Fruit fly (Drosophila melanogaster) whole organism, prepupa: ENCODE data around the gene LpR2.

ENCODE experiments used
- Blimp-1 ChIP-seq: fragments of 200-800 bp; sonication (Bioruptor generic); optimal IDR thresholded peaks from 3 replicates; lab custom pipeline; 2017; ENCODE audit warnings: missing biosample characterization, missing genetic modification characterization, mild to moderate bottlenecking, moderate library complexity, missing genetic modification reagents
- CG10631 ChIP-seq: fragments of 200-800 bp; sonication (Bioruptor generic); optimal IDR thresholded peaks from 2 replicates; lab custom pipeline; 2016; ENCODE audit warnings: missing biosample characterization, missing genetic modification characterization
- CG10669 ChIP-seq: fragments of 200-800 bp; sonication (Bioruptor generic); optimal IDR thresholded peaks from 3 replicates; lab custom pipeline; 2018; ENCODE audit warnings: missing biosample characterization, mild to moderate bottlenecking, missing genetic modification characterization, moderate library complexity
- CG11294 ChIP-seq: fragments of 200-800 bp; sonication (Bioruptor generic); IDR thresholded peaks from 2 replicates; pipeline ENCODE4 v1.3.6; 2022; ENCODE audit warnings: missing biosample characterization, missing genetic modification characterization
- CG11762 ChIP-seq: fragments of 200-800 bp; sonication (Bioruptor generic); optimal IDR thresholded peaks from 3 replicates; lab custom pipeline; 2016; ENCODE audit warnings: missing biosample characterization, missing genetic modification characterization; ENCODE audit not compliant: insufficient read depth
- CG15336 ChIP-seq: fragments of 200-800 bp; sonication (Bioruptor generic); IDR thresholded peaks from 2 replicates; pipeline ENCODE4 v1.3.6; 2022; ENCODE audit warnings: missing biosample characterization, missing genetic modification characterization
- CG1621 ChIP-seq: fragments of 200-800 bp; sonication (Bioruptor generic); optimal IDR thresholded peaks from 3 replicates; lab custom pipeline; 2018; ENCODE audit warnings: missing biosample characterization, mild to moderate bottlenecking, missing genetic modification characterization
- CG16779 ChIP-seq: fragments of 200-800 bp; sonication (Bioruptor generic); optimal IDR thresholded peaks from 3 replicates; lab custom pipeline; 2017; ENCODE audit warnings: missing biosample characterization, mild to moderate bottlenecking, missing genetic modification characterization
- CG34406 ChIP-seq: fragments of 200-800 bp; sonication (Bioruptor generic); optimal IDR thresholded peaks from 3 replicates; lab custom pipeline; 2016; ENCODE audit warnings: missing biosample characterization, missing genetic modification characterization
- CG3919 ChIP-seq: fragments of 200-800 bp; sonication (Bioruptor generic); optimal IDR thresholded peaks from 3 replicates; lab custom pipeline; 2016; ENCODE audit warnings: missing biosample characterization, missing genetic modification characterization
- CG4318 ChIP-seq: fragments of 200-800 bp; sonication (Bioruptor generic); optimal IDR thresholded peaks from 3 replicates; lab custom pipeline; 2017; ENCODE audit warnings: missing biosample characterization, mild to moderate bottlenecking, missing genetic modification characterization
- CG6163 ChIP-seq: fragments of 200-800 bp; sonication (Bioruptor generic); IDR thresholded peaks from 3 replicates; pipeline ENCODE4 v1.3.6; 2022; ENCODE audit warnings: missing biosample characterization, missing genetic modification characterization
- CG6276 ChIP-seq: fragments of 200-800 bp; sonication (Bioruptor generic); optimal IDR thresholded peaks from 2 replicates; lab custom pipeline; 2017; ENCODE audit warnings: missing biosample characterization, mild to moderate bottlenecking, missing genetic modification characterization
- CG6792 ChIP-seq: fragments of 200-800 bp; sonication (Bioruptor generic); optimal IDR thresholded peaks from 3 replicates; lab custom pipeline; 2016; ENCODE audit warnings: missing biosample characterization, missing genetic modification characterization
- CG6808 ChIP-seq: fragments of 200-800 bp; sonication (Bioruptor generic); optimal IDR thresholded peaks from 3 replicates; lab custom pipeline; 2017; ENCODE audit warnings: missing biosample characterization, missing genetic modification characterization, mild to moderate bottlenecking, moderate library complexity, missing genetic modification reagents
- CG7368 ChIP-seq: fragments of 200-800 bp; sonication (Bioruptor generic); optimal IDR thresholded peaks from 3 replicates; lab custom pipeline; 2016; ENCODE audit warnings: missing biosample characterization, missing genetic modification characterization
- CG8119 ChIP-seq: fragments of 200-800 bp; sonication (Bioruptor generic); IDR thresholded peaks from 3 replicates; pipeline ENCODE4 v1.3.6; 2022; ENCODE audit warnings: missing biosample characterization, missing genetic modification characterization
- CG8319 ChIP-seq: fragments of 200-800 bp; sonication (Bioruptor generic); optimal IDR thresholded peaks from 3 replicates; lab custom pipeline; 2016; ENCODE audit warnings: missing biosample characterization, missing genetic modification characterization
- CG8632 ChIP-seq: fragments of 200-800 bp; sonication (Bioruptor generic); optimal IDR thresholded peaks from 3 replicates; lab custom pipeline; 2016; ENCODE audit warnings: missing biosample characterization, missing genetic modification characterization
- Eip75B ChIP-seq: fragments of 200-800 bp; sonication (Bioruptor generic); optimal IDR thresholded peaks from 3 replicates; lab custom pipeline; 2016; ENCODE audit warnings: missing biosample characterization, missing genetic modification characterization
- Eip78C ChIP-seq: fragments of 200-800 bp; sonication (Bioruptor generic); peaks from one replicate; lab custom pipeline; 2016; ENCODE audit warnings: missing biosample characterization, missing genetic modification characterization
- Ets21C ChIP-seq: fragments of 200-800 bp; sonication (Bioruptor generic); optimal IDR thresholded peaks from 3 replicates; lab custom pipeline; 2016; ENCODE audit warnings: missing biosample characterization, missing genetic modification characterization
- Hr38 ChIP-seq: sonication (Bioruptor generic); optimal IDR thresholded peaks from 2 replicates; lab custom pipeline; 2016; ENCODE audit warnings: missing biosample characterization, missing genetic modification characterization
- Hr4 ChIP-seq: fragments of 200-800 bp; sonication (Bioruptor generic); optimal IDR thresholded peaks from 3 replicates; lab custom pipeline; 2016; ENCODE audit warnings: missing biosample characterization, missing genetic modification characterization
- OdsH ChIP-seq: fragments of 200-800 bp; sonication (Bioruptor generic); optimal IDR thresholded peaks from 3 replicates; lab custom pipeline; 2016; ENCODE audit warnings: missing biosample characterization, missing genetic modification characterization
- Smox ChIP-seq: fragments of 200-800 bp; sonication (Bioruptor generic); optimal IDR thresholded peaks from 3 replicates; lab custom pipeline; 2016; ENCODE audit warnings: missing biosample characterization, missing genetic modification characterization
- Sox102F ChIP-seq: fragments of 200-800 bp; sonication (Bioruptor generic); optimal IDR thresholded peaks from 2 replicates; lab custom pipeline; 2016; ENCODE audit warnings: missing biosample characterization, mild to moderate bottlenecking, missing genetic modification characterization
- Sox15 ChIP-seq: fragments of 200-800 bp; sonication (Bioruptor generic); optimal IDR thresholded peaks from 3 replicates; lab custom pipeline; 2016; ENCODE audit warnings: missing biosample characterization, missing genetic modification characterization
- dac ChIP-seq: fragments of 200-800 bp; sonication (Bioruptor generic); optimal IDR thresholded peaks from 2 replicates; lab custom pipeline; 2017; ENCODE audit warnings: missing biosample characterization, mild to moderate bottlenecking, missing genetic modification characterization
- dsx ChIP-seq: fragments of 200-800 bp; optimal IDR thresholded peaks from 3 replicates; lab custom pipeline; 2019; ENCODE audit warnings: missing biosample characterization, mild to moderate bottlenecking, missing genetic modification characterization, moderate library complexity; ENCODE audit not compliant: poor library complexity, severe bottlenecking
- eg ChIP-seq: fragments of 200-800 bp; sonication (Bioruptor generic); IDR thresholded peaks from 3 replicates; pipeline ENCODE4 v1.3.6; 2022; ENCODE audit warnings: missing biosample characterization, missing genetic modification characterization
- esn ChIP-seq: fragments of 200-800 bp; sonication (Bioruptor generic); optimal IDR thresholded peaks from 2 replicates; lab custom pipeline; 2016; ENCODE audit warnings: missing biosample characterization, mild to moderate bottlenecking, missing genetic modification characterization, moderate library complexity
- fd85E ChIP-seq: fragments of 200-800 bp; sonication (Bioruptor generic); optimal IDR thresholded peaks from 3 replicates; lab custom pipeline; 2016; ENCODE audit warnings: missing biosample characterization, missing genetic modification characterization
- lz ChIP-seq: fragments of 200-800 bp; sonication (Bioruptor generic); optimal IDR thresholded peaks from 3 replicates; lab custom pipeline; 2016; ENCODE audit warnings: missing biosample characterization, missing genetic modification characterization
- net ChIP-seq: fragments of 200-800 bp; sonication (Bioruptor generic); optimal IDR thresholded peaks from 3 replicates; lab custom pipeline; 2016; ENCODE audit warnings: missing biosample characterization, missing genetic modification characterization
- pdm3 ChIP-seq: fragments of 200-800 bp; sonication (Bioruptor generic); optimal IDR thresholded peaks from 3 replicates; lab custom pipeline; 2016; ENCODE audit warnings: missing biosample characterization, missing genetic modification characterization
- salr ChIP-seq, 2 experiments: fragments of 200-800 bp; sonication (Bioruptor generic); optimal IDR thresholded peaks; 3 replicates each; lab custom pipeline; 2016 to 2018; ENCODE audit warnings: missing biosample characterization in 2 of 2, missing genetic modification characterization in 2 of 2, mild to moderate bottlenecking in 1 of 2
- ss ChIP-seq, 2 experiments: fragments of 200-800 bp; sonication (Bioruptor generic); optimal IDR thresholded peaks; 2 replicates in 1 of 2; 3 replicates in 1 of 2; lab custom pipeline; 2017 to 2018; ENCODE audit warnings: mild to moderate bottlenecking in 2 of 2, missing biosample characterization in 2 of 2, missing genetic modification characterization in 2 of 2, moderate library complexity in 1 of 2
- svp ChIP-seq: fragments of 200-800 bp; sonication (Bioruptor generic); peaks from one replicate; lab custom pipeline; 2016; ENCODE audit warnings: missing biosample characterization, missing genetic modification characterization
- topi ChIP-seq: fragments of 200-800 bp; sonication (Bioruptor generic); optimal IDR thresholded peaks from 3 replicates; lab custom pipeline; 2016; ENCODE audit warnings: missing biosample characterization, missing genetic modification characterization
- vri ChIP-seq: fragments of 200-800 bp; sonication (Bioruptor generic); optimal IDR thresholded peaks from 3 replicates; lab custom pipeline; 2016; ENCODE audit warnings: missing biosample characterization, mild to moderate bottlenecking, missing genetic modification characterization

The LpR2 gene

dm6 chr3R:25737735-25738371 lies 2.4 kb downstream of the LpR2 start (continued):
- TF ChIP-seq svp (GFP tag; lab: Kevin White, UChicago) (peak; percentile 100), CG4318 (peak; percentile 96), CG1621 (tag; lab: Kevin White, UChicago) (peak; percentile 99), lz (GFP tag; lab: Kevin White, UChicago) (peak; percentile 99), Blimp-1 (GFP tag; lab: Kevin White, UChicago) (peak; percentile 100), eg (GFP tag; lab: Robert Waterston, UW) (peak; percentile 98), vri (GFP tag; lab: Kevin White, UChicago) (peak; percentile 97), CG8119 (peak; percentile 97), CG3919 (peak; percentile 100), CG6276 (peak; percentile 92), Sox15 (GFP tag; lab: Kevin White, UChicago) (peak; percentile 98), CG15336 (GFP tag; lab: Robert Waterston, UW) (peak; percentile 97), CG34406 (GFP tag; lab: Kevin White, UChicago) (peak; percentile 99), pdm3 (GFP tag; lab: Kevin White, UChicago) (peak; percentile 99), Eip78C (GFP tag; lab: Kevin White, UChicago) (peak; percentile 100), CG7368 (peak; percentile 99), ss (GFP tag; optimal IDR thresholded peaks at IDR 0.05; lab: Kevin White, UChicago) (peak; percentile 98 to 99), dac (GFP tag; lab: Kevin White, UChicago) (peak; percentile 96), Ets21C (GFP tag; lab: Kevin White, UChicago) (peak; percentile 98), salr (GFP tag; optimal IDR thresholded peaks at IDR 0.05; lab: Kevin White, UChicago) (peak; percentile 99), CG11762 (GFP tag; lab: Kevin White, UChicago) (peak; percentile 99), CG16779 (tag; lab: Kevin White, UChicago) (peak; percentile 97), CG10669 (GFP tag; lab: Kevin White, UChicago) (peak; percentile 99), Eip75B (GFP tag; lab: Kevin White, UChicago) (peak; percentile 100), dsx (GFP tag; lab: Kevin White, UChicago) (peak; percentile 98), CG8632 (GFP tag; lab: Kevin White, UChicago) (peak; percentile 99), CG8319 (GFP tag; lab: Kevin White, UChicago) (peak; percentile 99), Smox (GFP tag; lab: Kevin White, UChicago) (peak; percentile 98), topi (GFP tag; lab: Kevin White, UChicago) (peak; percentile 99), OdsH (GFP tag; lab: Kevin White, UChicago) (peak; percentile 99), CG10631 (GFP tag; lab: Kevin White, UChicago) (peak; percentile 99), CG6792 (GFP tag; lab: Kevin White, UChicago) (peak; percentile 99), CG11294 (peak; percentile 96), fd85E (GFP tag; lab: Kevin White, UChicago) (peak; percentile 97), CG6163 (GFP tag; lab: Robert Waterston, UW) (peak; percentile 99), esn (GFP tag; lab: Kevin White, UChicago) (peak; percentile 99), Sox102F (peak; percentile 99)

DNA sequence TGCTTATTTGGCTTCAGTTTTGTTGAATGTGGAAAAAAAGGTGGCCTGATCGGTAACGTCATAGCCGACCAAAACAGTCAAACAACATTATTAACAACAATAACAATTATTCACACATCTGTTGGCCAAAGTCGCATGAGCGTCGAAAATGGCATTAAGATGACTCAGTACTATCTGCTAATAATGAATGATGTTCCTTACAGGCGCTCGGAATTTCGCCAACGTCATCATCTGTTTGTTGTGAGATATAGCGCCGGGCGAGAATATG lies 4.5 kb downstream of the LpR2 start:
- TF ChIP-seq CG6808 (GFP tag; lab: Kevin White, UChicago) (no peak), topi (GFP tag; lab: Kevin White, UChicago) (no peak), Hr38 (GFP tag; lab: Kevin White, UChicago) (no peak), Hr4 (no peak), net (no peak)
- TF ChIP-seq, all 60 proteins: peak for 0
